Fruit fly (Drosophila melanogaster): ENCODE data around the gene CG9386.

DNA sequence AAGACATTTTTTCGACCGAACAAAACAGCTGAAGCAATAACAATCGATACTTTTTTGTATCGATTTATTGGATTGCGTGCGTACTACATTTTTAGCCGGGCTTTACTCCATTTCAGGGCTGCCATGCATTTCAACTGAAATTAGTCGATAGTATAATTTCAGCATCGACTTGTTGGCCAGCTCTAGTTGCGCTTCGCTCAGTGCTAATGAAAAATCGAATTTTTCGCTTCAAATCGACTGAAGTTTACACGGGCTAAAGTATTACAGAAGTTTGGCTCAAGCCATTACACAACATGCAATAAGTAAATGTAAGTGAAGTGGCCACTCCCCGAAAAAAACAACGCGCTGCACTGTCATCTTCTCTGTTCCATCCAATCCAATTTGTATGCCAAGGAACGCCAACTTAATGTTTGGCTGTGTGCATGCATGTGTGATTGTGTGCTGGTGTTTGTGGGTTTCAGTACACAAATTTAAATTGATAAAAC is 39.3 kb downstream of the CG9386 start, which contains the start of the genes mRpL47, CG8176 and Kdm3:
- TF ChIP-seq unpg (GFP tag; optimal IDR thresholded peaks at IDR 0.05), result peak; percentile 25
- TF ChIP-seq CG8281 (tag; optimal IDR thresholded peaks at IDR 0.05), result no peak
- peak; percentile 37 for TF ChIP-seq CG8089 (GFP tag; optimal IDR thresholded peaks at IDR 0.05)
- TF ChIP-seq CG34422 (GFP tag; IDR thresholded peaks at IDR 0.05), result no peak
- peak; percentile 85 for TF ChIP-seq lilli (GFP tag; optimal IDR thresholded peaks at IDR 0.05)
- TF ChIP-seq lov (optimal IDR thresholded peaks at IDR 0.05), result no peak
- no peak for TF ChIP-seq lov (GFP tag; IDR thresholded peaks at IDR 0.05)
- TF ChIP-seq Adf1 (GFP tag; IDR thresholded peaks at IDR 0.05), result no peak
- TF ChIP-seq CG12769 (tag; optimal IDR thresholded peaks at IDR 0.05), result peak; percentile 83
- TF ChIP-seq CG12744 (GFP tag; optimal IDR thresholded peaks at IDR 0.05), result peak; percentile 48
- peak; percentile 66 for TF ChIP-seq zen (tag; optimal IDR thresholded peaks at IDR 0.05)
- TF ChIP-seq cad (GFP tag; optimal IDR thresholded peaks at IDR 0.05), result no peak
- TF ChIP-seq CG13624 (GFP tag; optimal IDR thresholded peaks at IDR 0.05), result peak; percentile 77
- TF ChIP-seq Dip2 (GFP tag; IDR thresholded peaks at IDR 0.05), result no peak
- TF ChIP-seq CG13287 (GFP tag; IDR thresholded peaks at IDR 0.05; ENCODE audit: partially characterized antibody), result no peak

All from whole organism, embryonic.